Worm (Caenorhabditis elegans): ENCODE measurements around the gene lec-6.

Gene lec-6

ce11 chrIII:634618-635017, 34.5 kb upstream of the lec-6 start, which contains the start of gene fem-2:
Gene fem-2 (minus strand): TSS chrIII:634626.
- TF ChIP-seq elt-1 (tag; optimal IDR thresholded peaks at IDR 0.05) (no peak), C34F6.9 (tag; optimal IDR thresholded peaks at IDR 0.05) (peak; percentile 70), snpc-4 (tag; optimal IDR thresholded peaks at IDR 0.05) (no peak), ama-1 (optimal IDR thresholded peaks at IDR 0.05) (no peak), ceh-16 (tag; optimal IDR thresholded peaks at IDR 0.05) (no peak), nhr-6 (tag; optimal IDR thresholded peaks at IDR 0.05) (no peak), nhr-11 (tag; optimal IDR thresholded peaks at IDR 0.05) (no peak), skn-1 (tag; optimal IDR thresholded peaks at IDR 0.05) (no peak), unc-39 (tag; optimal IDR thresholded peaks at IDR 0.05) (no peak), sma-9 (GFP tag; optimal IDR thresholded peaks at IDR 0.05) (no peak), sma-9 (tag; optimal IDR thresholded peaks at IDR 0.05) (no peak), nhr-12 (tag; optimal IDR thresholded peaks at IDR 0.05) (no peak), egl-27 (tag; optimal IDR thresholded peaks at IDR 0.05) (no peak), lsy-2 (tag; optimal IDR thresholded peaks at IDR 0.05) (peak; percentile 42 to 44), nhr-25 (tag; optimal IDR thresholded peaks at IDR 0.05) (peak; percentile 13), gmeb-1 (tag; optimal IDR thresholded peaks at IDR 0.05) (peak; percentile 33), crh-2 (tag; optimal IDR thresholded peaks at IDR 0.05) (peak; percentile 18), F13H6.1 (tag; optimal IDR thresholded peaks at IDR 0.05) (no peak), unc-55 (GFP tag; optimal IDR thresholded peaks at IDR 0.05) (peak; percentile 41), nhr-237 (tag; optimal IDR thresholded peaks at IDR 0.05) (no peak), nhr-129 (tag; optimal IDR thresholded peaks at IDR 0.05) (no peak), ztf-1 (GFP tag; conservative IDR thresholded peaks at IDR 0.05) (no peak), mab-5 (tag; optimal IDR thresholded peaks at IDR 0.05) (no peak)

- TF ChIP-seq nhr-10 (tag; optimal IDR thresholded peaks at IDR 0.05) (no peak), elt-3 (tag; optimal IDR thresholded peaks at IDR 0.05) (no peak), fos-1 (tag; optimal IDR thresholded peaks at IDR 0.05) (no peak), F13H6.1 (tag; optimal IDR thresholded peaks at IDR 0.05) (no peak), peb-1 (tag; optimal IDR thresholded peaks at IDR 0.05) (no peak), ztf-11 (tag; optimal IDR thresholded peaks at IDR 0.05) (no peak), lin-39 (tag; optimal IDR thresholded peaks at IDR 0.05) (no peak), nhr-23 (tag; optimal IDR thresholded peaks at IDR 0.05) (no peak), ceh-82 (tag; optimal IDR thresholded peaks at IDR 0.05) (no peak), skn-1 (tag; optimal IDR thresholded peaks at IDR 0.05) (no peak)
These were observed 31.3 kb upstream of the lec-6 start, which contains the start of gene T19C3.6 for ce11 chrIII:631421-631820. Gene T19C3.6 (minus strand): TSS chrIII:631521.

- TF ChIP-seq unc-39 (tag; optimal IDR thresholded peaks at IDR 0.05) (no peak), C34F6.9 (tag; optimal IDR thresholded peaks at IDR 0.05) (no peak), nhr-77 (tag; optimal IDR thresholded peaks at IDR 0.05) (no peak), sma-3 (GFP tag; optimal IDR thresholded peaks at IDR 0.05) (no peak), blmp-1 (tag; optimal IDR thresholded peaks at IDR 0.05; ENCODE audit: insufficient read depth) (no peak), mbf-1 (tag; optimal IDR thresholded peaks at IDR 0.05) (no peak), nhr-12 (tag; optimal IDR thresholded peaks at IDR 0.05) (no peak)
These were observed 27.7 kb upstream of the lec-6 start, which contains the start of gene T19C3.5 for ce11 chrIII:627838-628237. Gene T19C3.5 (minus strand): TSS chrIII:627938.

ce11 chrIII:626091-626490, 25.9 kb upstream of the lec-6 start:
- TF ChIP-seq blmp-1 (tag; optimal IDR thresholded peaks at IDR 0.05; ENCODE audit: insufficient read depth) (no peak), snpc-4 (tag; optimal IDR thresholded peaks at IDR 0.05) (no peak), F13H6.1 (tag; optimal IDR thresholded peaks at IDR 0.05) (no peak), zag-1 (tag; optimal IDR thresholded peaks at IDR 0.05) (no peak), lin-11 (tag; optimal IDR thresholded peaks at IDR 0.05) (no peak), nhr-6 (tag; optimal IDR thresholded peaks at IDR 0.05) (no peak), nhr-23 (tag; optimal IDR thresholded peaks at IDR 0.05) (no peak), mbf-1 (tag; optimal IDR thresholded peaks at IDR 0.05) (no peak), sma-9 (GFP tag; optimal IDR thresholded peaks at IDR 0.05) (no peak), sma-9 (tag; optimal IDR thresholded peaks at IDR 0.05) (no peak), nhr-12 (tag; optimal IDR thresholded peaks at IDR 0.05) (no peak), Y55F3AM.14 (GFP tag; optimal IDR thresholded peaks at IDR 0.05) (no peak), elt-1 (tag; optimal IDR thresholded peaks at IDR 0.05) (no peak), nhr-25 (tag; optimal IDR thresholded peaks at IDR 0.05) (no peak), ama-1 (optimal IDR thresholded peaks at IDR 0.05) (no peak)
